Worm (Caenorhabditis elegans): ENCODE data around the gene sucl-1.

sucl-1 gene

ce11 chrX:14787557-14787932 is 33.7 kb downstream of the sucl-1 start:
- TF ChIP-seq hmg-11 (tag; optimal IDR thresholded peaks at IDR 0.05), result no peak
- no peak for TF ChIP-seq unc-62 (GFP tag; optimal IDR thresholded peaks at IDR 0.05)
- no peak for TF ChIP-seq nhr-77 (tag; optimal IDR thresholded peaks at IDR 0.05)
- no peak for TF ChIP-seq jun-1 (tag; optimal IDR thresholded peaks at IDR 0.05)
- no peak for TF ChIP-seq zag-1 (tag; optimal IDR thresholded peaks at IDR 0.05)
- TF ChIP-seq pqm-1 (tag; optimal IDR thresholded peaks at IDR 0.05), result peak; percentile 36
- peak; percentile 72 for TF ChIP-seq elt-2 (tag; optimal IDR thresholded peaks at IDR 0.05)
- TF ChIP-seq ceh-82 (tag; optimal IDR thresholded peaks at IDR 0.05), result no peak
- TF ChIP-seq nhr-25 (tag; optimal IDR thresholded peaks at IDR 0.05), result peak; percentile 41
- no peak for TF ChIP-seq nhr-11 (tag; optimal IDR thresholded peaks at IDR 0.05)
- no peak for TF ChIP-seq ztf-11 (tag; optimal IDR thresholded peaks at IDR 0.05)
- TF ChIP-seq elt-1 (tag; optimal IDR thresholded peaks at IDR 0.05), result no peak

- TF ChIP-seq elt-3 (tag; optimal IDR thresholded peaks at IDR 0.05) (peak in 1 of 3 experiments; percentile 66), ceh-28 (tag; optimal IDR thresholded peaks at IDR 0.05) (peak; percentile 21), mml-1 (tag; optimal IDR thresholded peaks at IDR 0.05) (no peak), ama-1 (optimal IDR thresholded peaks at IDR 0.05) (no peak), skn-1 (tag; optimal IDR thresholded peaks at IDR 0.05) (peak; percentile 53), elt-2 (tag; optimal IDR thresholded peaks at IDR 0.05) (peak; percentile 98), nhr-43 (tag; optimal IDR thresholded peaks at IDR 0.05; ENCODE audit: poor library complexity, severe bottlenecking) (peak; percentile 97), lsy-12 (tag; optimal IDR thresholded peaks at IDR 0.05) (no peak), pqm-1 (tag; optimal IDR thresholded peaks at IDR 0.05) (peak; percentile 69), tbx-2 (tag; optimal IDR thresholded peaks at IDR 0.05) (peak; percentile 82), ceh-16 (tag; optimal IDR thresholded peaks at IDR 0.05) (no peak), zag-1 (tag; optimal IDR thresholded peaks at IDR 0.05) (no peak), sea-2 (GFP tag; optimal IDR thresholded peaks at IDR 0.05) (no peak), nfya-1 (tag; optimal IDR thresholded peaks at IDR 0.05; ENCODE audit: insufficient read depth) (peak; percentile 16), daf-12 (tag; optimal IDR thresholded peaks at IDR 0.05) (no peak), jun-1 (tag; optimal IDR thresholded peaks at IDR 0.05) (peak; percentile 83), nhr-25 (tag; optimal IDR thresholded peaks at IDR 0.05) (peak; percentile 98), nhr-23 (tag; optimal IDR thresholded peaks at IDR 0.05) (peak; percentile 98), lin-15B (tag; optimal IDR thresholded peaks at IDR 0.05) (no peak), elt-1 (tag; optimal IDR thresholded peaks at IDR 0.05) (peak; percentile 97), unc-62 (GFP tag; optimal IDR thresholded peaks at IDR 0.05) (peak; percentile 43), mdl-1 (tag; optimal IDR thresholded peaks at IDR 0.05) (peak; percentile 93), fos-1 (tag; optimal IDR thresholded peaks at IDR 0.05) (no peak), hmg-11 (tag; optimal IDR thresholded peaks at IDR 0.05) (no peak), fkh-2 (tag; optimal IDR thresholded peaks at IDR 0.05) (no peak), egl-5 (tag; optimal IDR thresholded peaks at IDR 0.05) (peak; percentile 16), nhr-77 (tag; optimal IDR thresholded peaks at IDR 0.05) (peak; percentile 9), fkh-10 (GFP tag; optimal IDR thresholded peaks at IDR 0.05) (no peak)
Observed at ce11 chrX:14790320-14791048, 36.7 kb downstream of the sucl-1 start, which contains the start of gene tatn-1. TSS of gene tatn-1 (plus strand) at chrX:14791008.

ce11 chrX:14791195-14791739 is 37.4 kb downstream of the sucl-1 start:
- TF ChIP-seq daf-12 (tag; optimal IDR thresholded peaks at IDR 0.05), result no peak
- TF ChIP-seq ceh-16 (tag; optimal IDR thresholded peaks at IDR 0.05), result no peak
- no peak for TF ChIP-seq sea-2 (GFP tag; optimal IDR thresholded peaks at IDR 0.05)
- TF ChIP-seq lin-15B (tag; optimal IDR thresholded peaks at IDR 0.05), result no peak
- TF ChIP-seq ama-1 (optimal IDR thresholded peaks at IDR 0.05), result peak; percentile 64
- TF ChIP-seq nhr-11 (tag; optimal IDR thresholded peaks at IDR 0.05), result no peak
- no peak for TF ChIP-seq hmg-11 (tag; optimal IDR thresholded peaks at IDR 0.05)
- no peak for TF ChIP-seq ceh-82 (tag; optimal IDR thresholded peaks at IDR 0.05)
- TF ChIP-seq nhr-237 (tag; optimal IDR thresholded peaks at IDR 0.05), result no peak
- TF ChIP-seq ZK546.5 (tag; optimal IDR thresholded peaks at IDR 0.05), result no peak
- TF ChIP-seq mml-1 (tag; optimal IDR thresholded peaks at IDR 0.05), result no peak
- no peak for TF ChIP-seq skn-1 (tag; optimal IDR thresholded peaks at IDR 0.05)
- TF ChIP-seq elt-1 (tag; optimal IDR thresholded peaks at IDR 0.05), result no peak
- no peak for TF ChIP-seq nhr-25 (tag; optimal IDR thresholded peaks at IDR 0.05)
- no peak for TF ChIP-seq zag-1 (tag; optimal IDR thresholded peaks at IDR 0.05)
- TF ChIP-seq nhr-28 (tag; optimal IDR thresholded peaks at IDR 0.05), result no peak
- TF ChIP-seq fkh-2 (tag; optimal IDR thresholded peaks at IDR 0.05), result no peak
- TF ChIP-seq nhr-43 (tag; optimal IDR thresholded peaks at IDR 0.05; ENCODE audit: poor library complexity, severe bottlenecking), result peak; percentile 52
- peak; percentile 13 for TF ChIP-seq nfya-1 (tag; optimal IDR thresholded peaks at IDR 0.05; ENCODE audit: insufficient read depth)
- TF ChIP-seq nhr-23 (tag; optimal IDR thresholded peaks at IDR 0.05), result no peak
- TF ChIP-seq lin-39 (tag; optimal IDR thresholded peaks at IDR 0.05), result no peak
